Worm (Caenorhabditis elegans) whole organism, L4 larva: Measurements from ENCODE around the gene acr-5.

Source experiments
- aly-2 ChIP-seq: sonication (generic microtip); optimal IDR thresholded peaks from 2 replicates; lab custom pipeline; 2018; ENCODE audit warnings: missing biosample characterization, missing genetic modification characterization
- egl-27 ChIP-seq: sonication (generic microtip); optimal IDR thresholded peaks from 3 replicates; lab custom pipeline; 2017; ENCODE audit warnings: missing biosample characterization, missing genetic modification reagents, missing genetic modification characterization
- hif-1 ChIP-seq, 2 experiments: sonication (generic microtip); optimal IDR thresholded peaks; 2 replicates each; lab custom pipeline; 2016 to 2017; ENCODE audit warnings: missing compliant biosample characterization in 2 of 2, missing genetic modification characterization in 2 of 2, missing genetic modification reagents in 2 of 2, missing genotype in 2 of 2, mild to moderate bottlenecking in 1 of 2
- lin-29 ChIP-seq: fragments of 200-800 bp; sonication (Bioruptor generic); IDR thresholded peaks from 2 replicates; pipeline ENCODE4 v1.3.6; 2022; ENCODE audit warnings: missing genetic modification reagents, missing genetic modification characterization, missing compliant biosample characterization
- lin-39 ChIP-seq: fragments of 150-350 bp; optimal IDR thresholded peaks from 2 replicates; lab custom pipeline; 2014; ENCODE audit warnings: missing biosample characterization, missing genetic modification reagents, missing genetic modification characterization
- madf-9 ChIP-seq: fragments of 200-800 bp; sonication (Bioruptor generic); conservative IDR thresholded peaks from 2 replicates; pipeline ENCODE4 v1.3.6; 2022; ENCODE audit warnings: missing genetic modification reagents, missing genetic modification characterization, missing compliant biosample characterization
- mdl-1 ChIP-seq, 2 experiments: fragments of 150-350 bp in 1 of 2; sonication (generic microtip) in 1 of 2; optimal IDR thresholded peaks; 2 replicates each; lab custom pipeline; 2014 to 2017; ENCODE audit warnings: missing biosample characterization in 2 of 2, missing genetic modification characterization in 2 of 2
- mep-1 ChIP-seq: fragments of 150-350 bp; sonication (generic microtip); optimal IDR thresholded peaks from 3 replicates; lab custom pipeline; 2014; ENCODE audit warnings: missing biosample characterization, missing genetic modification characterization
- mes-2 ChIP-seq: sonication (generic microtip); optimal IDR thresholded peaks from 2 replicates; lab custom pipeline; 2016; ENCODE audit warnings: missing genotype, mild to moderate bottlenecking, missing genetic modification characterization, missing compliant biosample characterization; ENCODE audit not compliant: poor library complexity, severe bottlenecking
- mxl-2 ChIP-seq: fragments of 200-800 bp; sonication (Bioruptor generic); conservative IDR thresholded peaks from 2 replicates; pipeline ENCODE4 v1.3.6; 2022; ENCODE audit warnings: missing genetic modification reagents, missing genetic modification characterization, missing compliant biosample characterization
- pha-4 ChIP-seq, 2 experiments: fragments of 150-350 bp in 1 of 2; fragments of 200-800 bp in 1 of 2; sonication (Bioruptor generic) in 1 of 2; IDR thresholded peaks in 1 of 2; optimal IDR thresholded peaks in 1 of 2; 2 replicates each; pipeline versions ENCODE4 v1.3.6 to Lab custom; 2014 to 2022; ENCODE audit warnings: missing genetic modification characterization in 2 of 2, missing genetic modification reagents in 2 of 2, missing biosample characterization in 1 of 2, missing compliant biosample characterization in 1 of 2
- saeg-2 ChIP-seq: fragments of 200-800 bp; sonication (Bioruptor generic); IDR thresholded peaks from 2 replicates; pipeline ENCODE4 v1.3.6; 2022; ENCODE audit warnings: missing genetic modification reagents, missing genetic modification characterization, missing compliant biosample characterization
- skn-1 ChIP-seq: fragments of 150-350 bp; optimal IDR thresholded peaks from 2 replicates; lab custom pipeline; 2014; ENCODE audit warnings: missing biosample characterization, missing genetic modification characterization
- snpc-4 ChIP-seq: fragments of 150-350 bp; optimal IDR thresholded peaks from 2 replicates; lab custom pipeline; 2014; ENCODE audit warnings: missing biosample characterization, missing genetic modification characterization

ce11 chrIII:6478256-6479004, 36.1 kb downstream of the acr-5 start, which contains the start of gene zip-8:
- TF ChIP-seq mdl-1 (tag; optimal IDR thresholded peaks at IDR 0.05; lab: Kevin White, UChicago) (no peak), hif-1 (tag; optimal IDR thresholded peaks at IDR 0.05; lab: Kevin White, UChicago) (no peak), pha-4 (GFP tag; IDR thresholded peaks at IDR 0.05; lab: Robert Waterston, UW) (no peak), pha-4 (tag; optimal IDR thresholded peaks at IDR 0.05; lab: Kevin White, UChicago) (no peak), egl-27 (tag; lab: Kevin White, UChicago) (no peak), skn-1 (no peak), lin-39 (tag; lab: Kevin White, UChicago) (no peak), mes-2 (no peak), mxl-2 (GFP tag; lab: Robert Waterston, UW) (no peak), snpc-4 (tag; lab: Kevin White, UChicago) (no peak), mep-1 (tag; lab: Kevin White, UChicago) (no peak), lin-29 (GFP tag; lab: Robert Waterston, UW) (no peak), madf-9 (GFP tag; lab: Robert Waterston, UW) (no peak), saeg-2 (GFP tag; lab: Robert Waterston, UW) (no peak), aly-2 (tag; lab: Kevin White, UChicago) (no peak)
